Comparison of ENCODE assay signal across 4 worm cellular contexts in the genomic region with DNA sequence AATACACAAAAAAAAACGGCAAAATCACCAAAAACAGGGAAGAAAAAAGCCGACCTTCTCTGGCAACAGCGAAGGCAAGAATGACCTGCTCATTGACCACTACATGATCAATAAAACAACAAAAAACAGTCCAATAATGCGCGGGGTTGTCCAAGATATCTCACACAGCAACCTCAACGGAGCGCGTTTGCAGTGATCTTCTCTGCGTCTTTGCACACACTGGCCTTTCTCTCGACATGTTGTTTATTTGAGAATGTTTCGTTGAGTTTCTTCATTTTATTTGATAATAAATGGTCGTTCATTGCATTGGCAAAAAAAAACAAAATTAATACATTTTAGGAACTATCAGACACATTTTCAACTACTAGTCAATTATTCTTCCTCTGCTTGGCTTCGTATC.
A peak's percentile ranks its signal among the peaks of the same experiment; 100 is the strongest.
TF ChIP-seq lines count a peak whose summit lies in the region.

No protein-coding gene starts in this region.

TF ChIP-seq in whole organism, L1 larva, 84 proteins besides CTCF, POLR2A, EP300 and RAD21 (continued from another document):
- peak; percentile 49 for TF ChIP-seq nhr-77 (tag; optimal IDR thresholded peaks at IDR 0.05; lab: Kevin White, UChicago)
- peak; percentile 71 for TF ChIP-seq nhr-19 (GFP tag; conservative IDR thresholded peaks at IDR 0.05; lab: Robert Waterston, UW)
- peak; percentile 28 for TF ChIP-seq swsn-7 (tag; optimal IDR thresholded peaks at IDR 0.05; lab: Kevin White, UChicago)
- TF ChIP-seq lin-14 (GFP tag; optimal IDR thresholded peaks at IDR 0.05; lab: Kevin White, UChicago), result peak; percentile 61
- TF ChIP-seq rnt-1 (tag; optimal IDR thresholded peaks at IDR 0.05; lab: Kevin White, UChicago), result peak; percentile 23
- no peak for TF ChIP-seq Y116A8C.19 (tag; optimal IDR thresholded peaks at IDR 0.05; lab: Kevin White, UChicago; ENCODE audit: borderline replicate concordance)
- TF ChIP-seq nhr-90 (tag; optimal IDR thresholded peaks at IDR 0.05; lab: Kevin White, UChicago; ENCODE audit: poor library complexity), result peak; percentile 45
- peak; percentile 14 for TF ChIP-seq xbp-1 (tag; optimal IDR thresholded peaks at IDR 0.05; lab: Kevin White, UChicago)
- peak in 1 of 2 experiments; percentile 30 for TF ChIP-seq mdl-1 (tag; optimal IDR thresholded peaks at IDR 0.05; lab: Kevin White, UChicago)
- no peak for TF ChIP-seq skn-1 (tag; optimal IDR thresholded peaks at IDR 0.05; lab: Kevin White, UChicago)
- TF ChIP-seq elt-3 (tag; optimal IDR thresholded peaks at IDR 0.05; lab: Kevin White, UChicago), result peak in 4 of 6 experiments; percentile 4 to 85 (median 22)
- TF ChIP-seq jun-1 (tag; optimal IDR thresholded peaks at IDR 0.05; lab: Kevin White, UChicago), result no peak
- TF ChIP-seq efl-1 (optimal IDR thresholded peaks at IDR 0.05; lab: Kevin White, UChicago), result peak in 1 of 2 experiments; percentile 28
- peak in 1 of 2 experiments; percentile 31 for TF ChIP-seq efl-1 (GFP tag; optimal IDR thresholded peaks at IDR 0.05 in 1 of 2; lab: Kevin White, UChicago)
- no peak for TF ChIP-seq alr-1 (tag; optimal IDR thresholded peaks at IDR 0.05; lab: Kevin White, UChicago; ENCODE audit: borderline replicate concordance)
- TF ChIP-seq pax-3 (tag; optimal IDR thresholded peaks at IDR 0.05; lab: Kevin White, UChicago), result no peak
- peak in 2 of 3 experiments; percentile 36 to 43 for TF ChIP-seq dpl-1 (GFP tag; optimal IDR thresholded peaks at IDR 0.05; lab: Kevin White, UChicago)
- peak; percentile 52 for TF ChIP-seq tbx-2 (tag; optimal IDR thresholded peaks at IDR 0.05; lab: Kevin White, UChicago)
- peak; percentile 41 for TF ChIP-seq blmp-1 (tag; optimal IDR thresholded peaks at IDR 0.05; lab: Kevin White, UChicago)
- TF ChIP-seq nhr-20 (tag; optimal IDR thresholded peaks at IDR 0.05; lab: Kevin White, UChicago), result peak; percentile 72
- TF ChIP-seq nhr-85 (tag; lab: Kevin White, UChicago), result peak; percentile 91
- TF ChIP-seq mef-2 (tag; optimal IDR thresholded peaks at IDR 0.05; lab: Kevin White, UChicago), result no peak
- peak in 1 of 3 experiments; percentile 35 for TF ChIP-seq ceh-82 (tag; optimal IDR thresholded peaks at IDR 0.05; lab: Kevin White, UChicago)
- TF ChIP-seq mep-1 (tag; optimal IDR thresholded peaks at IDR 0.05; lab: Kevin White, UChicago), result peak; percentile 42
- peak; percentile 40 for TF ChIP-seq unc-130 (tag; optimal IDR thresholded peaks at IDR 0.05; lab: Kevin White, UChicago)

TF ChIP-seq in whole organism, L2 larva, 48 proteins besides CTCF, POLR2A, EP300 and RAD21 (continued from another document):
- TF ChIP-seq skn-1 (tag; optimal IDR thresholded peaks at IDR 0.05; lab: Kevin White, UChicago), result no peak
- TF ChIP-seq sma-3 (GFP tag; optimal IDR thresholded peaks at IDR 0.05; lab: Kevin White, UChicago), result peak; percentile 31
- TF ChIP-seq fos-1 (tag; optimal IDR thresholded peaks at IDR 0.05; lab: Kevin White, UChicago), result no peak
- no peak for TF ChIP-seq lin-11 (tag; optimal IDR thresholded peaks at IDR 0.05; lab: Kevin White, UChicago)
- peak in 1 of 2 experiments; percentile 26 for TF ChIP-seq lsy-2 (tag; optimal IDR thresholded peaks at IDR 0.05; lab: Kevin White, UChicago)
- TF ChIP-seq nhr-11 (tag; optimal IDR thresholded peaks at IDR 0.05; lab: Kevin White, UChicago), result no peak
- peak; percentile 62 for TF ChIP-seq lin-13 (GFP tag; optimal IDR thresholded peaks at IDR 0.05; lab: Kevin White, UChicago)
- peak; percentile 10 for TF ChIP-seq nhr-25 (tag; optimal IDR thresholded peaks at IDR 0.05; lab: Kevin White, UChicago)
- peak; percentile 62 for TF ChIP-seq sma-9 (GFP tag; optimal IDR thresholded peaks at IDR 0.05; lab: Kevin White, UChicago)
- TF ChIP-seq sma-9 (tag; optimal IDR thresholded peaks at IDR 0.05; lab: Kevin White, UChicago), result no peak
- TF ChIP-seq C34F6.9 (tag; optimal IDR thresholded peaks at IDR 0.05; lab: Kevin White, UChicago), result peak; percentile 4
- TF ChIP-seq ztf-11 (tag; optimal IDR thresholded peaks at IDR 0.05; lab: Kevin White, UChicago), result no peak
- TF ChIP-seq F13H6.1 (tag; optimal IDR thresholded peaks at IDR 0.05; lab: Kevin White, UChicago), result peak; percentile 19
- TF ChIP-seq zag-1 (tag; optimal IDR thresholded peaks at IDR 0.05; lab: Kevin White, UChicago), result no peak
- TF ChIP-seq alr-1 (tag; optimal IDR thresholded peaks at IDR 0.05; lab: Kevin White, UChicago), result no peak
- TF ChIP-seq nhr-21 (tag; optimal IDR thresholded peaks at IDR 0.05; lab: Kevin White, UChicago), result peak; percentile 24
- no peak for TF ChIP-seq ceh-82 (tag; optimal IDR thresholded peaks at IDR 0.05; lab: Kevin White, UChicago)

TF ChIP-seq in whole organism, L3 larva, 47 proteins besides CTCF, POLR2A, EP300 and RAD21 (continued from another document):
- no peak for TF ChIP-seq ZK546.5 (tag; optimal IDR thresholded peaks at IDR 0.05; lab: Kevin White, UChicago)
- TF ChIP-seq lin-15B (tag; optimal IDR thresholded peaks at IDR 0.05; lab: Kevin White, UChicago), result peak; percentile 43
- no peak for TF ChIP-seq ztf-4 (tag; optimal IDR thresholded peaks at IDR 0.05; lab: Kevin White, UChicago)
- no peak for TF ChIP-seq ceh-16 (tag; optimal IDR thresholded peaks at IDR 0.05; lab: Kevin White, UChicago)
- peak; percentile 87 for TF ChIP-seq ama-1 (optimal IDR thresholded peaks at IDR 0.05; lab: Kevin White, UChicago)
- TF ChIP-seq pqm-1 (tag; optimal IDR thresholded peaks at IDR 0.05; lab: Kevin White, UChicago), result peak; percentile 36
- TF ChIP-seq ceh-9 (tag; optimal IDR thresholded peaks at IDR 0.05; lab: Kevin White, UChicago), result no peak
- TF ChIP-seq aly-2 (tag; optimal IDR thresholded peaks at IDR 0.05; lab: Kevin White, UChicago), result no peak
- no peak for TF ChIP-seq snpc-4 (tag; optimal IDR thresholded peaks at IDR 0.05; lab: Kevin White, UChicago)
- TF ChIP-seq ceh-28 (tag; optimal IDR thresholded peaks at IDR 0.05; lab: Kevin White, UChicago), result peak; percentile 36
- no peak for TF ChIP-seq nhr-237 (tag; optimal IDR thresholded peaks at IDR 0.05; lab: Kevin White, UChicago)
- TF ChIP-seq nhr-76 (tag; optimal IDR thresholded peaks at IDR 0.05; lab: Kevin White, UChicago), result no peak
- no peak for TF ChIP-seq nhr-12 (tag; optimal IDR thresholded peaks at IDR 0.05; lab: Kevin White, UChicago)
- no peak for TF ChIP-seq unc-39 (tag; optimal IDR thresholded peaks at IDR 0.05; lab: Kevin White, UChicago)
- TF ChIP-seq nfya-1 (tag; optimal IDR thresholded peaks at IDR 0.05; lab: Kevin White, UChicago; ENCODE audit: insufficient read depth), result peak; percentile 48
- peak; percentile 38 for TF ChIP-seq nhr-25 (tag; optimal IDR thresholded peaks at IDR 0.05; lab: Kevin White, UChicago)
- TF ChIP-seq fkh-10 (GFP tag; optimal IDR thresholded peaks at IDR 0.05; lab: Kevin White, UChicago), result no peak
- TF ChIP-seq pha-4 (tag; optimal IDR thresholded peaks at IDR 0.05; lab: Kevin White, UChicago), result peak; percentile 79

TF ChIP-seq in whole organism, L4 larva, 104 proteins besides CTCF, POLR2A, EP300 and RAD21 (continued from another document):
- TF ChIP-seq lin-38 (GFP tag; IDR thresholded peaks at IDR 0.05; lab: Robert Waterston, UW) (peak; percentile 72), nhr-77 (tag; optimal IDR thresholded peaks at IDR 0.05; lab: Kevin White, UChicago) (no peak), hlh-30 (tag; optimal IDR thresholded peaks at IDR 0.05; lab: Kevin White, UChicago; ENCODE audit: insufficient read depth) (peak; percentile 18), hlh-11 (tag; optimal IDR thresholded peaks at IDR 0.05; lab: Kevin White, UChicago) (peak; percentile 56), fos-1 (tag; optimal IDR thresholded peaks at IDR 0.05; lab: Kevin White, UChicago) (no peak), dve-1 (tag; optimal IDR thresholded peaks at IDR 0.05; lab: Kevin White, UChicago; ENCODE audit: insufficient read depth) (peak; percentile 75), mep-1 (tag; optimal IDR thresholded peaks at IDR 0.05; lab: Kevin White, UChicago) (peak; percentile 52)
